Fruit fly (Drosophila melanogaster): ENCODE data around the gene Ggamma30A.

Ggamma30A gene

dm6 chr2L:9207133-9207532, 49.2 kb upstream of the Ggamma30A start (continued):
- TF ChIP-seq salr (GFP tag; optimal IDR thresholded peaks at IDR 0.05) (peak in 1 of 2 experiments; percentile 89), pdm3 (GFP tag; optimal IDR thresholded peaks at IDR 0.05) (peak; percentile 68), Hr4 (GFP tag; optimal IDR thresholded peaks at IDR 0.05) (peak; percentile 86), Met (GFP tag; optimal IDR thresholded peaks at IDR 0.05) (peak; percentile 39), Ets21C (GFP tag; optimal IDR thresholded peaks at IDR 0.05) (no peak), CG15336 (GFP tag; IDR thresholded peaks at IDR 0.05) (peak; percentile 95), vri (GFP tag; optimal IDR thresholded peaks at IDR 0.05) (peak; percentile 14), CG11762 (GFP tag; optimal IDR thresholded peaks at IDR 0.05; ENCODE audit: insufficient read depth) (peak; percentile 68), CG6792 (GFP tag; optimal IDR thresholded peaks at IDR 0.05) (peak; percentile 37), CG9139 (GFP tag; optimal IDR thresholded peaks at IDR 0.05) (no peak), dac (GFP tag; optimal IDR thresholded peaks at IDR 0.05) (peak; percentile 82), CG31627 (GFP tag; optimal IDR thresholded peaks at IDR 0.05) (peak; percentile 14), CG6276 (GFP tag; optimal IDR thresholded peaks at IDR 0.05) (peak; percentile 93), Sox14 (GFP tag; optimal IDR thresholded peaks at IDR 0.05) (peak; percentile 66), Eip75B (GFP tag; optimal IDR thresholded peaks at IDR 0.05) (peak; percentile 24), CG6163 (GFP tag; IDR thresholded peaks at IDR 0.05) (peak; percentile 76), CG10669 (GFP tag; optimal IDR thresholded peaks at IDR 0.05) (peak; percentile 16)

- TF ChIP-seq dac (GFP tag; optimal IDR thresholded peaks at IDR 0.05), result peak; percentile 24
- peak; percentile 89 for TF ChIP-seq Ets21C (GFP tag; optimal IDR thresholded peaks at IDR 0.05)
- TF ChIP-seq achi (GFP tag; optimal IDR thresholded peaks at IDR 0.05), result peak; percentile 87
- TF ChIP-seq CG7368 (GFP tag; optimal IDR thresholded peaks at IDR 0.05), result peak; percentile 83
- peak; percentile 49 for TF ChIP-seq Hr4 (GFP tag; optimal IDR thresholded peaks at IDR 0.05)
- TF ChIP-seq Sox15 (GFP tag; optimal IDR thresholded peaks at IDR 0.05), result peak; percentile 85
- TF ChIP-seq CG8632 (GFP tag; optimal IDR thresholded peaks at IDR 0.05), result peak; percentile 95
- peak; percentile 88 for TF ChIP-seq CG6808 (GFP tag; optimal IDR thresholded peaks at IDR 0.05)
- TF ChIP-seq CG9139 (GFP tag; optimal IDR thresholded peaks at IDR 0.05), result peak; percentile 78
- peak; percentile 89 to 94 for TF ChIP-seq ss (GFP tag; optimal IDR thresholded peaks at IDR 0.05)
- peak; percentile 84 for TF ChIP-seq CG8119 (GFP tag; IDR thresholded peaks at IDR 0.05)
- TF ChIP-seq CG6163 (GFP tag; IDR thresholded peaks at IDR 0.05), result peak; percentile 64; the same call in 1 of the 3 replicates
- peak; percentile 75 for TF ChIP-seq CG11294 (GFP tag; IDR thresholded peaks at IDR 0.05)
- TF ChIP-seq CG6276 (GFP tag; optimal IDR thresholded peaks at IDR 0.05), result peak; percentile 85
- TF ChIP-seq Smox (GFP tag; optimal IDR thresholded peaks at IDR 0.05), result peak; percentile 96
- TF ChIP-seq Gug (GFP tag; IDR thresholded peaks at IDR 0.05), result peak; percentile 64
- TF ChIP-seq CG6854 (GFP tag; optimal IDR thresholded peaks at IDR 0.05), result peak; percentile 94
- TF ChIP-seq CG3919 (GFP tag; optimal IDR thresholded peaks at IDR 0.05), result peak; percentile 91
- peak; percentile 68; the same call in 2 of the 3 replicates for TF ChIP-seq eg (GFP tag; IDR thresholded peaks at IDR 0.05)
- TF ChIP-seq CG10631 (GFP tag; optimal IDR thresholded peaks at IDR 0.05), result peak; percentile 91
- peak; percentile 90 for TF ChIP-seq dsx (GFP tag; optimal IDR thresholded peaks at IDR 0.05; ENCODE audit: poor library complexity, severe bottlenecking)
- TF ChIP-seq CG11902 (GFP tag; optimal IDR thresholded peaks at IDR 0.05), result peak; percentile 84
- peak; percentile 83 for TF ChIP-seq CG32006 (GFP tag; optimal IDR thresholded peaks at IDR 0.05)
- no peak for TF ChIP-seq Hr38 (GFP tag; optimal IDR thresholded peaks at IDR 0.05)
- peak; percentile 92 for TF ChIP-seq OdsH (GFP tag; optimal IDR thresholded peaks at IDR 0.05)
- peak; percentile 87 for TF ChIP-seq Eip93F (GFP tag; optimal IDR thresholded peaks at IDR 0.05)
- TF ChIP-seq topi (GFP tag; optimal IDR thresholded peaks at IDR 0.05), result peak; percentile 98
- TF ChIP-seq Sox102F (GFP tag; optimal IDR thresholded peaks at IDR 0.05), result peak; percentile 94
- TF ChIP-seq CG10669 (GFP tag; optimal IDR thresholded peaks at IDR 0.05), result peak; percentile 89
- peak; percentile 91 for TF ChIP-seq lz (GFP tag; optimal IDR thresholded peaks at IDR 0.05)
- TF ChIP-seq vri (GFP tag; optimal IDR thresholded peaks at IDR 0.05), result peak; percentile 89
- TF ChIP-seq fd85E (GFP tag; optimal IDR thresholded peaks at IDR 0.05), result peak; percentile 29
- peak; percentile 86 for TF ChIP-seq CG16779 (tag; optimal IDR thresholded peaks at IDR 0.05)
- TF ChIP-seq pdm3 (GFP tag; optimal IDR thresholded peaks at IDR 0.05), result peak; percentile 90
- TF ChIP-seq Sox14 (GFP tag; optimal IDR thresholded peaks at IDR 0.05), result peak; percentile 82
- TF ChIP-seq Met (GFP tag; optimal IDR thresholded peaks at IDR 0.05), result peak; percentile 98
- peak; percentile 79 for TF ChIP-seq fd59A (GFP tag; optimal IDR thresholded peaks at IDR 0.05)
- peak; percentile 92 for TF ChIP-seq CG6792 (GFP tag; optimal IDR thresholded peaks at IDR 0.05)
- TF ChIP-seq CG4318 (GFP tag; optimal IDR thresholded peaks at IDR 0.05), result peak; percentile 56
- TF ChIP-seq CG31627 (GFP tag; optimal IDR thresholded peaks at IDR 0.05), result peak; percentile 96
- peak; percentile 99 for TF ChIP-seq Eip78C (GFP tag)
Observed at dm6 chr2L:9210864-9211701, 45.3 kb upstream of the Ggamma30A start.
